Fruit fly (Drosophila melanogaster): ENCODE results near the gene CG8534.
A peak's percentile ranks its signal among the peaks of the same experiment; 100 is the strongest.

CG8534 gene

DNA sequence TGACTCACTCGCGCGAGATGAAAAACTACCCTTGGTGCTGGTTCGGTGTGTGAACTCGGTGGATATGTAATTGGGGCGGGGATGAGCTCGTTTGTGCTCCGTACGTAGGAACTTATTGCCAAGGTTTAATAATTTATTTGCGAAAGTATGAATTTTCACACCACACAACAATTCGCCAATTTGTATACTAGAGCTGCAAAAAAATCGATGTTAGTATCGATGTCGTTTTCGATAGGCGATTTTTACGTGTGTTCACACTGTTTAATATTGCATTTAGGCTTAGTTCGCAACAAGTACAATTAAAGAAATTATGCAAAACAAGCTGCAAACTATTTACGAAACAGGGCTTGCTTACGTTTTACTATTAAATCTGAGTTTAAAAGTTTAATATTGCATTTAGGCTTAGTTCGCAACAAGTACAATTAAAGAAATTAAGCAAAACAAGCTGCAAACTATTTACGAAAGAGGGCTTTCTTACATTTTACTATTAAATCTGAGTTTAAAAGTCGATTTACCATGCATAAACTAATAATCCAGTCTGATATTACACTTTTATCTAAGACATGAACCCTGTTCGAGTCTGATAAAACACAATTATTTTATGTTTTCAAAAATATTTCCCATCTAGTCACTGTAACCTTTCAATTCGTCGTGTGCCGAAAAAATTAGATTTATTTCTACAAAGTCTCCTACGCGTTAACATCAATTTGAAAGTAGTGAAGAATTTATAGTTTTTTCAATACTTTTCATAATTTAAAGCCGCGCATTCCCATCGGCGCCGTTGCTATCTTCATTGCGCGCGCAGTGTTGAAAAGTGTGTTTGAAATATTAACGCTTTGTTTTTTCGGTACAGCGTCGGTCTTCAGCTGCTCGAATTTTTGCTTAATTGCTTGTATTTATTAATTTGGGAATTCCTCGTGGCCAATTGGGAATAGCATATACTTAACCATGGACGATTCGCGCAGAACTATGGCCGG lies 49.3 kb upstream of the CG8534 start, which contains the start of the genes Snap24 and CG8478 (continued):
- no peak for TF ChIP-seq Rfx (GFP tag; IDR thresholded peaks at IDR 0.05)
- no peak for TF ChIP-seq HLH54F (GFP tag; optimal IDR thresholded peaks at IDR 0.05)
- no peak for TF ChIP-seq Atf6 (GFP tag; IDR thresholded peaks at IDR 0.05)
- TF ChIP-seq CG17612 (GFP tag; IDR thresholded peaks at IDR 0.05), result no peak
- TF ChIP-seq cato (GFP tag; optimal IDR thresholded peaks at IDR 0.05; ENCODE audit: borderline replicate concordance), result no peak
- TF ChIP-seq CG2202 (tag; optimal IDR thresholded peaks at IDR 0.05), result no peak
- no peak for TF ChIP-seq CG15479 (GFP tag; optimal IDR thresholded peaks at IDR 0.05)
- TF ChIP-seq CG2712 (tag; optimal IDR thresholded peaks at IDR 0.05), result peak; percentile 6
- peak; percentile 30 for TF ChIP-seq lilli (GFP tag; optimal IDR thresholded peaks at IDR 0.05)
- peak; percentile 65 for TF ChIP-seq hbn (GFP tag; IDR thresholded peaks at IDR 0.05; ENCODE audit: partially characterized antibody)
- TF ChIP-seq nmo (GFP tag; optimal IDR thresholded peaks at IDR 0.05), result peak; percentile 37
- peak; percentile 86 for TF ChIP-seq BEAF-32 (GFP tag; optimal IDR thresholded peaks at IDR 0.05)
- TF ChIP-seq Myb (GFP tag; optimal IDR thresholded peaks at IDR 0.05), result peak; percentile 75
- TF ChIP-seq CG15269 (tag; optimal IDR thresholded peaks at IDR 0.05), result no peak
- TF ChIP-seq nerfin-1 (tag; optimal IDR thresholded peaks at IDR 0.05), result no peak
- peak; percentile 84 for TF ChIP-seq rib (GFP tag; IDR thresholded peaks at IDR 0.05)
- TF ChIP-seq CG18619 (GFP tag; optimal IDR thresholded peaks at IDR 0.05), result no peak
- TF ChIP-seq NC2α (GFP tag; optimal IDR thresholded peaks at IDR 0.05), result no peak
- peak; percentile 92 for TF ChIP-seq CG17802 (tag; optimal IDR thresholded peaks at IDR 0.05)
- TF ChIP-seq tx (GFP tag; optimal IDR thresholded peaks at IDR 0.05), result no peak
- TF ChIP-seq HLH4C (GFP tag; IDR thresholded peaks at IDR 0.05; ENCODE audit: partially characterized antibody), result peak; percentile 77
- no peak for TF ChIP-seq CG7372 (GFP tag; IDR thresholded peaks at IDR 0.05)
- no peak for TF ChIP-seq ind (GFP tag; optimal IDR thresholded peaks at IDR 0.05)
- no peak for TF ChIP-seq Awh (GFP tag; IDR thresholded peaks at IDR 0.05)
- no peak for TF ChIP-seq Dip2 (GFP tag; IDR thresholded peaks at IDR 0.05)
- no peak for TF ChIP-seq Dbx (GFP tag; IDR thresholded peaks at IDR 0.05)
- TF ChIP-seq CG7987 (GFP tag; optimal IDR thresholded peaks at IDR 0.05), result no peak
- no peak for TF ChIP-seq CG11723 (GFP tag; optimal IDR thresholded peaks at IDR 0.05)
- no peak for TF ChIP-seq HmgZ (tag; optimal IDR thresholded peaks at IDR 0.05)
- no peak for TF ChIP-seq CG8944 (GFP tag; optimal IDR thresholded peaks at IDR 0.05)
- no peak for TF ChIP-seq Lhr (GFP tag; optimal IDR thresholded peaks at IDR 0.05)
- peak; percentile 78; the same call in 3 of the 4 replicates for TF ChIP-seq Dll (GFP tag; IDR thresholded peaks at IDR 0.05; ENCODE audit: partially characterized antibody)
- TF ChIP-seq dmrt99B (tag; optimal IDR thresholded peaks at IDR 0.05), result no peak
- no peak for TF ChIP-seq CG4424 (GFP tag; optimal IDR thresholded peaks at IDR 0.05)
- TF ChIP-seq CG9932 (GFP tag; IDR thresholded peaks at IDR 0.05), result peak; percentile 50
- no peak for TF ChIP-seq psq (GFP tag; optimal IDR thresholded peaks at IDR 0.05)
- no peak for TF ChIP-seq Max (GFP tag; optimal IDR thresholded peaks at IDR 0.05)
- TF ChIP-seq D19A (tag; optimal IDR thresholded peaks at IDR 0.05), result peak; percentile 9
- no peak for TF ChIP-seq hth (optimal IDR thresholded peaks at IDR 0.05)
- no peak for TF ChIP-seq twi (tag; optimal IDR thresholded peaks at IDR 0.05)
- no peak for TF ChIP-seq Antp (GFP tag; optimal IDR thresholded peaks at IDR 0.05)
- peak; percentile 78 for TF ChIP-seq Dp (GFP tag; optimal IDR thresholded peaks at IDR 0.05)
- TF ChIP-seq lov (optimal IDR thresholded peaks at IDR 0.05), result no peak
- TF ChIP-seq lov (GFP tag; IDR thresholded peaks at IDR 0.05), result no peak
- TF ChIP-seq abd-A (tag; optimal IDR thresholded peaks at IDR 0.05), result no peak
- TF ChIP-seq Sry-β (GFP tag; optimal IDR thresholded peaks at IDR 0.05), result no peak
- TF ChIP-seq sna (GFP tag; IDR thresholded peaks at IDR 0.05; ENCODE audit: partially characterized antibody), result peak; percentile 74
- no peak for TF ChIP-seq Usf (GFP tag; optimal IDR thresholded peaks at IDR 0.05)

All from whole organism, embryonic.